Worm (Caenorhabditis elegans): ENCODE results near the gene F26F2.11.

ce11 chrV:20600704-20601103 is 5.2 kb upstream of the F26F2.11 start:
- TF ChIP-seq hnd-1 (tag; optimal IDR thresholded peaks at IDR 0.05), result no peak
- TF ChIP-seq ama-1 (optimal IDR thresholded peaks at IDR 0.05), result no peak
- TF ChIP-seq flt-1 (GFP tag; IDR thresholded peaks at IDR 0.05), result no peak
- TF ChIP-seq ceh-36 (tag; optimal IDR thresholded peaks at IDR 0.05), result no peak
- no peak for TF ChIP-seq B0310.2 (tag; optimal IDR thresholded peaks at IDR 0.05)
